Worm (Caenorhabditis elegans): ENCODE measurements around the gene ZK381.62.
A peak's percentile ranks its signal among the peaks of the same experiment; 100 is the strongest.

DNA sequence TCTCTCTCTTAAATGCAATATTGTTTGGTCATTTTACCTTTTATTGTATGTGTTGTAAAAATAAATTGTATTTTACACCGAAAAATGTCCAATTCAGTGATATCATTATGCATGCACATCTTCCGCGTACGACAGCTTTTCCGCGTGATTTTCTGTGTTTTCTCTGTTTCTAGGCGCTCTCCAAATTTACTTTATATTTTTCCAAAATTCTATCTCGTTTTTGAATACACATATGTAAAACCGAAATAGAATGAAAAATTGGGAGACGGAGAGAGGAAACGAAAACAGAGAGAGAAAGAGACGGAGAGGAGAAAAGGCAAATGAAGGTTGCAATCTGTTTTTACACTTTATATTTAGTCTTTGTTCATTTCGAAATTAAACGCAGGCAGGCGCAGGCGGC is 45.4 kb upstream of the ZK381.62 start:
- TF ChIP-seq tra-1 (GFP tag; IDR thresholded peaks at IDR 0.05) (no peak), Y5F2A.4 (GFP tag; optimal IDR thresholded peaks at IDR 0.05) (no peak), daf-16 (GFP tag; optimal IDR thresholded peaks at IDR 0.05) (no peak), daf-16 (tag; optimal IDR thresholded peaks at IDR 0.05) (peak; percentile 50)

Data from whole organism, L4 larva.